Fruit fly (Drosophila melanogaster): Measurements from ENCODE around the gene btsz.
A peak's percentile ranks its signal among the peaks of the same experiment; 100 is the strongest.

The btsz gene

dm6 chr3R:14819711-14820153 lies 55.6 kb downstream of the btsz start (continued):
- TF ChIP-seq CG15514 (GFP tag; optimal IDR thresholded peaks at IDR 0.05) (peak; percentile 16), Dek (tag; optimal IDR thresholded peaks at IDR 0.05) (no peak), CG2678 (tag; optimal IDR thresholded peaks at IDR 0.05) (peak; percentile 17), Meics (GFP tag; optimal IDR thresholded peaks at IDR 0.05) (no peak), CG6175 (GFP tag; IDR thresholded peaks at IDR 0.05) (peak; percentile 80; the same call in 2 of the 3 replicates), E2f2 (GFP tag; IDR thresholded peaks at IDR 0.05) (no peak), Max (GFP tag; optimal IDR thresholded peaks at IDR 0.05) (no peak), cad (GFP tag; optimal IDR thresholded peaks at IDR 0.05) (no peak), Stat92E (GFP tag; optimal IDR thresholded peaks at IDR 0.05) (no peak), odd (GFP tag; optimal IDR thresholded peaks at IDR 0.05) (peak; percentile 0), Mrtf (GFP tag; IDR thresholded peaks at IDR 0.05) (no peak), CG6791 (GFP tag; IDR thresholded peaks at IDR 0.05; ENCODE audit: partially characterized antibody) (no peak), CG8290 (GFP tag; optimal IDR thresholded peaks at IDR 0.05) (no peak), CG8290 (tag; optimal IDR thresholded peaks at IDR 0.05) (peak in 1 of 2 experiments; percentile 13), Mes4 (GFP tag; optimal IDR thresholded peaks at IDR 0.05) (no peak), Doc2 (GFP tag; IDR thresholded peaks at IDR 0.05) (no peak), row (GFP tag; IDR thresholded peaks at IDR 0.05) (no peak), pita (GFP tag; optimal IDR thresholded peaks at IDR 0.05) (no peak), CG1792 (GFP tag; optimal IDR thresholded peaks at IDR 0.05) (no peak), CG6254 (GFP tag; optimal IDR thresholded peaks at IDR 0.05) (no peak), chm (GFP tag; IDR thresholded peaks at IDR 0.05) (peak; percentile 36; the same call in 1 of the 2 replicates)

DNA sequence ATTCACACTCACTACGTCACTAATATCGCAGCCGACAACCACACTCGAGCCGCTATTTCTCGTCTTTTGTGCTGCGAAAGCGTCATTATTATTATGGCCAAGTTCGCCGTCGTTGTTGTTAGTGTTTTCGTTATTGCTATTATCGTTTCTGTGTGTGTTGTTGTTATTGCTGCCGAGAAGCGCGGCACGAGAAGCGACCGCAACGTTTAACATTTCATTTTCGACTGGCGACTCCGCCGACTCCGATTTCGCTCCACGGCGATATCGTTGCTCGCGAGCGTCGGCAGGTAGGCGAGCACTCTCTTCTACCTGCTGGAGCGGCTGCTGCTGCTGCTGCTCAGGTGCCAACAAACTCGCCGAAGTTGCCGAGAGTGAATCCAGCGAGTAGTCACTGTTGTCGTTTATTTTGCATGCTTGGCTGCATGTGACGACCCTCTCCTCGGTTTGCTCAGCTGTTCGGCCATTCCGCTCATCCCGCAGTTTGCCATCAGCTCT lies 57.5 kb downstream of the btsz start:
- TF ChIP-seq H15 (GFP tag; IDR thresholded peaks at IDR 0.05) (no peak), CG3995 (GFP tag; optimal IDR thresholded peaks at IDR 0.05) (no peak), CG9609 (GFP tag; optimal IDR thresholded peaks at IDR 0.05) (no peak), CG14860 (GFP tag; IDR thresholded peaks at IDR 0.05; ENCODE audit: partially characterized antibody) (no peak), zfh2 (GFP tag; optimal IDR thresholded peaks at IDR 0.05) (no peak), Mes4 (GFP tag; optimal IDR thresholded peaks at IDR 0.05) (no peak), ara (GFP tag; IDR thresholded peaks at IDR 0.05) (no peak), sens (GFP tag) (peak; percentile 21), Atf6 (GFP tag; IDR thresholded peaks at IDR 0.05) (no peak), CG6813 (GFP tag; optimal IDR thresholded peaks at IDR 0.05) (peak; percentile 5), CG18262 (tag; optimal IDR thresholded peaks at IDR 0.05) (no peak), CG4282 (GFP tag; optimal IDR thresholded peaks at IDR 0.05) (no peak), CG11398 (GFP tag; optimal IDR thresholded peaks at IDR 0.05) (peak; percentile 8), CG34376 (GFP tag; optimal IDR thresholded peaks at IDR 0.05) (peak; percentile 42), CG5953 (GFP tag; IDR thresholded peaks at IDR 0.05) (no peak), HmgZ (tag; optimal IDR thresholded peaks at IDR 0.05) (peak; percentile 12), Med (GFP tag) (peak; percentile 83), Camta (GFP tag; optimal IDR thresholded peaks at IDR 0.05) (no peak), kay (GFP tag; optimal IDR thresholded peaks at IDR 0.05) (no peak), CG11247 (GFP tag; IDR thresholded peaks at IDR 0.05) (no peak), dysf (GFP tag; IDR thresholded peaks at IDR 0.05) (no peak), Sox102F (GFP tag; optimal IDR thresholded peaks at IDR 0.05) (no peak), CG10431 (GFP tag; optimal IDR thresholded peaks at IDR 0.05) (no peak), Chrac-16 (GFP tag; optimal IDR thresholded peaks at IDR 0.05) (no peak), mirr (GFP tag; optimal IDR thresholded peaks at IDR 0.05) (peak; percentile 5), vnd (GFP tag; IDR thresholded peaks at IDR 0.05; ENCODE audit: partially characterized antibody) (no peak), Fer1 (GFP tag; optimal IDR thresholded peaks at IDR 0.05) (peak; percentile 55), CG3163 (GFP tag; optimal IDR thresholded peaks at IDR 0.05) (peak; percentile 11), lab (GFP tag; optimal IDR thresholded peaks at IDR 0.05) (peak; percentile 57), CG14441 (GFP tag; IDR thresholded peaks at IDR 0.05) (no peak), dmrt99B (tag; optimal IDR thresholded peaks at IDR 0.05) (peak; percentile 3), CG32767 (GFP tag; IDR thresholded peaks at IDR 0.05) (no peak)
